Worm (Caenorhabditis elegans) whole organism, young adult: ENCODE results near the gene grd-13.

Source experiments
- Y53F4B.3 ChIP-seq: fragments of 200-800 bp; sonication (Bioruptor generic); IDR thresholded peaks from 2 replicates; pipeline ENCODE4 v1.3.6; 2022; ENCODE audit warnings: missing genetic modification reagents, missing genetic modification characterization, missing compliant biosample characterization
- ZK185.1 ChIP-seq: sonication (generic microtip); optimal IDR thresholded peaks from 2 replicates; lab custom pipeline; 2016; ENCODE audit warnings: mild to moderate bottlenecking, missing genetic modification characterization, missing compliant biosample characterization; ENCODE audit not compliant: poor library complexity, severe bottlenecking
- efl-1 ChIP-seq: fragments of 150-350 bp; optimal IDR thresholded peaks from 2 replicates; lab custom pipeline; 2014; ENCODE audit warnings: missing biosample characterization, missing genetic modification reagents, missing genetic modification characterization
- lag-1 ChIP-seq: fragments of 200-800 bp; sonication (Bioruptor generic); IDR thresholded peaks from 2 replicates; pipeline ENCODE4 v1.3.6; 2022; ENCODE audit warnings: missing genetic modification reagents, missing genetic modification characterization, missing compliant biosample characterization

ce11 chrIV:3398078-3398477, 40.0 kb upstream of the grd-13 start:
- TF ChIP-seq Y53F4B.3 (GFP tag; lab: Robert Waterston, UW) = no peak
- no peak for TF ChIP-seq efl-1
- TF ChIP-seq ZK185.1 (tag; lab: Kevin White, UChicago) = no peak
- TF ChIP-seq lag-1 (GFP tag; lab: Robert Waterston, UW) = no peak
